Worm (Caenorhabditis elegans): ENCODE measurements around the gene dnc-2.

The dnc-2 gene

ce11 chrIII:5897468-5897867, 28.1 kb downstream of the dnc-2 start:
- TF ChIP-seq efl-1 (GFP tag; optimal IDR thresholded peaks at IDR 0.05): peak; percentile 30
- TF ChIP-seq athp-1 (tag; optimal IDR thresholded peaks at IDR 0.05): no peak
- no peak for TF ChIP-seq snpc-1.3 (tag; optimal IDR thresholded peaks at IDR 0.05; ENCODE audit: insufficient read depth)
- no peak for TF ChIP-seq ets-4 (GFP tag; optimal IDR thresholded peaks at IDR 0.05)
- TF ChIP-seq cebp-2 (GFP tag; IDR thresholded peaks at IDR 0.05): no peak
- no peak for TF ChIP-seq F49E8.2 (tag; optimal IDR thresholded peaks at IDR 0.05; ENCODE audit: insufficient read depth)

- no peak for TF ChIP-seq F33H1.4 (GFP tag; IDR thresholded peaks at IDR 0.05)
- no peak for TF ChIP-seq mes-4 (tag; optimal IDR thresholded peaks at IDR 0.05)
- no peak for TF ChIP-seq unc-130 (GFP tag; optimal IDR thresholded peaks at IDR 0.05)
- TF ChIP-seq let-607 (tag; optimal IDR thresholded peaks at IDR 0.05): no peak
- no peak for TF ChIP-seq rec-8 (tag; optimal IDR thresholded peaks at IDR 0.05)
- no peak for TF ChIP-seq sea-2 (GFP tag; IDR thresholded peaks at IDR 0.05)
- TF ChIP-seq F55B11.4 (tag; optimal IDR thresholded peaks at IDR 0.05; ENCODE audit: borderline replicate concordance, insufficient read depth): no peak
- no peak for TF ChIP-seq Y53G8AR.9 (GFP tag; conservative IDR thresholded peaks at IDR 0.05)
- TF ChIP-seq hrde-1 (tag; optimal IDR thresholded peaks at IDR 0.05; ENCODE audit: borderline replicate concordance): no peak
- TF ChIP-seq ccch-3 (GFP tag; optimal IDR thresholded peaks at IDR 0.05): no peak
- no peak for TF ChIP-seq ceh-40 (GFP tag; IDR thresholded peaks at IDR 0.05)
- no peak for TF ChIP-seq ekl-4 (GFP tag; IDR thresholded peaks at IDR 0.05)
- TF ChIP-seq ztf-6 (GFP tag; IDR thresholded peaks at IDR 0.05): no peak
- TF ChIP-seq snpc-4 (GFP tag; optimal IDR thresholded peaks at IDR 0.05): no peak
- no peak for TF ChIP-seq snpc-4 (tag; optimal IDR thresholded peaks at IDR 0.05)
- TF ChIP-seq cebp-2 (GFP tag; IDR thresholded peaks at IDR 0.05): no peak
Observed at ce11 chrIII:5895913-5896312, 29.6 kb downstream of the dnc-2 start, which contains the start of gene pxl-1. Gene pxl-1, minus strand, starts transcription at chrIII:5896013.

ce11 chrIII:5892909-5893308, 32.6 kb downstream of the dnc-2 start:
- TF ChIP-seq attf-5 (GFP tag; optimal IDR thresholded peaks at IDR 0.05): no peak
- no peak for TF ChIP-seq tbp1 (GFP tag; optimal IDR thresholded peaks at IDR 0.05)
- TF ChIP-seq nhr-80 (tag; optimal IDR thresholded peaks at IDR 0.05): no peak
- TF ChIP-seq F22D6.2 (tag; optimal IDR thresholded peaks at IDR 0.05): no peak
- TF ChIP-seq madf-3 (GFP tag; IDR thresholded peaks at IDR 0.05): no peak
- peak; percentile 63 for TF ChIP-seq pha-4 (tag; optimal IDR thresholded peaks at IDR 0.05)

- TF ChIP-seq mcd-1 (GFP tag; IDR thresholded peaks at IDR 0.05) (no peak), snpc-1.1 (tag; optimal IDR thresholded peaks at IDR 0.05; ENCODE audit: insufficient read depth) (no peak), nfya-2 (GFP tag; IDR thresholded peaks at IDR 0.05) (no peak), ekl-4 (GFP tag; IDR thresholded peaks at IDR 0.05) (no peak), ceh-27 (GFP tag; optimal IDR thresholded peaks at IDR 0.05) (no peak), sea-2 (GFP tag; IDR thresholded peaks at IDR 0.05) (no peak), madf-8 (GFP tag; conservative IDR thresholded peaks at IDR 0.05) (no peak), ccch-3 (GFP tag; optimal IDR thresholded peaks at IDR 0.05) (no peak), ztf-6 (GFP tag; IDR thresholded peaks at IDR 0.05) (no peak), snpc-3.4 (tag; optimal IDR thresholded peaks at IDR 0.05) (no peak), hrde-1 (tag; optimal IDR thresholded peaks at IDR 0.05; ENCODE audit: borderline replicate concordance) (no peak), egrh-3 (GFP tag; IDR thresholded peaks at IDR 0.05) (no peak), lag-1 (GFP tag; IDR thresholded peaks at IDR 0.05) (no peak), egl-44 (GFP tag; IDR thresholded peaks at IDR 0.05) (no peak), F10E7.11 (tag; optimal IDR thresholded peaks at IDR 0.05) (no peak), Y56A3A.18 (GFP tag; IDR thresholded peaks at IDR 0.05) (no peak)
Observed at ce11 chrIII:5888675-5889074, 36.9 kb downstream of the dnc-2 start, which contains the start of gene C28H8.8. Gene C28H8.8, minus strand, starts transcription at chrIII:5888775.

Measured in whole organism, young adult.